Worm (Caenorhabditis elegans) whole organism, early embryonic: ENCODE data around the gene nhr-283.

Source experiments
- B0310.2 ChIP-seq: sonication (generic microtip); optimal IDR thresholded peaks from 2 replicates; lab custom pipeline; 2016; ENCODE audit warnings: mild to moderate bottlenecking, missing genetic modification characterization, missing compliant biosample characterization
- F13C5.2 ChIP-seq: sonication (generic microtip); optimal IDR thresholded peaks from 2 replicates; lab custom pipeline; 2017; ENCODE audit warnings: mild to moderate bottlenecking, missing genetic modification characterization, inconsistent platforms, missing compliant biosample characterization
- aly-1 ChIP-seq: sonication (generic microtip); optimal IDR thresholded peaks from 2 replicates; lab custom pipeline; 2016; ENCODE audit warnings: missing genetic modification characterization, missing compliant biosample characterization
- ama-1 ChIP-seq: fragments of 150-350 bp; optimal IDR thresholded peaks from 2 replicates; lab custom pipeline; 2014
- ceh-13 ChIP-seq: fragments of 200-800 bp; sonication (Bioruptor generic); optimal IDR thresholded peaks from 2 replicates; lab custom pipeline; 2018; ENCODE audit warnings: mild to moderate bottlenecking, missing genetic modification characterization, missing compliant biosample characterization
- ceh-36 ChIP-seq: sonication (generic microtip); optimal IDR thresholded peaks from 2 replicates; lab custom pipeline; 2016; ENCODE audit warnings: missing genetic modification characterization, inconsistent platforms, missing compliant biosample characterization
- flt-1 ChIP-seq: fragments of 200-800 bp; sonication (Bioruptor generic); IDR thresholded peaks from 2 replicates; pipeline ENCODE4 v1.3.6; 2022; ENCODE audit warnings: missing genetic modification characterization, missing compliant biosample characterization
- hmg-4 ChIP-seq: fragments of 200-800 bp; sonication (Bioruptor generic); optimal IDR thresholded peaks from 2 replicates; lab custom pipeline; 2018; ENCODE audit warnings: mild to moderate bottlenecking, missing genetic modification characterization, missing compliant biosample characterization
- pes-1 ChIP-seq: fragments of 200-800 bp; sonication (Bioruptor generic); IDR thresholded peaks from 2 replicates; pipeline ENCODE4 v1.3.6; 2022; ENCODE audit warnings: missing genetic modification reagents, missing genetic modification characterization, missing compliant biosample characterization
- sea-1 ChIP-seq: fragments of 200-800 bp; sonication (Bioruptor generic); conservative IDR thresholded peaks from 2 replicates; pipeline ENCODE4 v1.3.6; 2022; ENCODE audit warnings: missing genetic modification characterization, missing compliant biosample characterization
- tbx-11 ChIP-seq: fragments of 200-800 bp; sonication (Bioruptor generic); IDR thresholded peaks from 2 replicates; pipeline ENCODE4 v1.3.6; 2022; ENCODE audit warnings: missing genetic modification characterization, missing compliant biosample characterization
- tbx-37 ChIP-seq: fragments of 200-800 bp; sonication (Bioruptor generic); conservative IDR thresholded peaks from 2 replicates; pipeline ENCODE4 v1.3.6; 2022; ENCODE audit warnings: missing genetic modification reagents, missing genetic modification characterization, missing compliant biosample characterization
- tra-4 ChIP-seq: sonication (generic microtip); optimal IDR thresholded peaks from 2 replicates; lab custom pipeline; 2017; ENCODE audit warnings: missing genetic modification characterization, missing compliant biosample characterization

The nhr-283 gene

DNA sequence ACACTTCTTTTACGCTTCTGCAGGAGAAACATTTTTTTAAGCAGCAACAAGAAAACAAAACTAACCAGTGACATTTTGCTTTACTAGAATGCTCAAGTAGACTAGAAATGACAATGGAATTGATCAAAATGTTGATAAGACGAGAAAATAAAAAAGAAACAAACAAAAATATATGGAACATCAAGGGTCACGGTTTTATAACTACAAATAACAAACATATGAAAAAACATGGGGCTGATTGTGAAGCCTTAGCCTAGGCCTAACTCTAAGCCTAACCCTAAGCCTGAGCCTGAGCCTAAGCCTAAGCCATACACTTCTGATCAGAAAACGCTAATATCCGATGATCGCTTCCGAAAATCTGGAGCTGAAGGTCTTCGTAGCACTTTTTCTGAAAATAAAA is 46.1 kb downstream of the nhr-283 start, which contains the start of gene Y6E2A.10:
Gene Y6E2A.10, minus strand, starts transcription at position 101 of the 400 bp plus-strand sequence.
- TF ChIP-seq ceh-36 (no peak), tbx-37 (GFP tag; lab: Robert Waterston, UW) (no peak), aly-1 (tag; lab: Kevin White, UChicago) (no peak), F13C5.2 (tag; lab: Kevin White, UChicago) (no peak), sea-1 (GFP tag; lab: Robert Waterston, UW) (no peak), ceh-13 (GFP tag; lab: Kevin White, UChicago) (no peak), B0310.2 (tag; lab: Kevin White, UChicago) (no peak), tbx-11 (GFP tag; lab: Robert Waterston, UW) (no peak), tra-4 (tag; lab: Kevin White, UChicago) (no peak), flt-1 (no peak), hmg-4 (GFP tag; lab: Kevin White, UChicago) (no peak), pes-1 (GFP tag; lab: Robert Waterston, UW) (no peak)

DNA sequence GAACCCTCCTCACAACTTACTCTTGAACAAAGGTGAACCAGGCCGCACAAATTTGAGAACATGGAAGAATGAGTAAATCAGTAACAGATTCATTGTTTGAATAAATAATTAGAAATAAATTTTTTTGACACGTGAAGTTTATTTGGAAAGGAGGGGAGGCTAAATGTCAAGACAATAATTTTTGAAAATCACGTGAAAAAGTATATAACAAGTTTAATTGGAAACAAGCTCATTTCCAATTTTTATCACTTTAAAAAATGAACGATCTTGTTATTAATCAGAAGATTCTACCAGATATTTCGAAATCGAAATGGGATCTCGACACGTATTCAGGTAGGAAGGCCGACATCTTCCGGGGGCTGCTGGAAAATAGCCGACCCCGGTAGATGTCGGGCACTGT is 49.9 kb downstream of the nhr-283 start, which contains the start of the genes irld-57 and sfxn-1.3:
Gene irld-57, minus strand, starts transcription at position 101 of the 400 bp plus-strand sequence.
Gene sfxn-1.3, plus strand, starts transcription at position 232 of the 400 bp plus-strand sequence.
- TF ChIP-seq B0310.2 (tag; lab: Kevin White, UChicago) (no peak), ama-1 (no peak), hmg-4 (GFP tag; lab: Kevin White, UChicago) (no peak), sea-1 (GFP tag; lab: Robert Waterston, UW) (no peak), pes-1 (GFP tag; lab: Robert Waterston, UW) (no peak)
